Fruit fly (Drosophila melanogaster) whole organism, embryonic: ENCODE results near the gene nmdyn-D7.

Experiments
- ATbp ChIP-seq: fragments of 200-800 bp; sonication (Bioruptor generic); optimal IDR thresholded peaks from 2 replicates; lab custom pipeline; 2017; ENCODE audit warnings: missing biosample characterization, mild to moderate bottlenecking, missing genetic modification characterization, missing genetic modification reagents
- Abd-B ChIP-seq: fragments of 200-800 bp; sonication (Bioruptor generic); optimal IDR thresholded peaks from 2 replicates; lab custom pipeline; 2018; ENCODE audit warnings: missing biosample characterization, mild to moderate bottlenecking, missing genetic modification characterization, moderate library complexity
- Bdp1 ChIP-seq: fragments of 200-800 bp; sonication (Bioruptor generic); optimal IDR thresholded peaks from 3 replicates; lab custom pipeline; 2016; ENCODE audit warnings: missing biosample characterization, missing genetic modification characterization
- Bteb2 ChIP-seq: fragments of 200-800 bp; sonication (Bioruptor generic); optimal IDR thresholded peaks from 2 replicates; lab custom pipeline; 2016; ENCODE audit warnings: missing biosample characterization, missing genetic modification characterization
- C15 ChIP-seq: fragments of 200-800 bp; sonication (Bioruptor generic); IDR thresholded peaks from 3 replicates; pipeline ENCODE4 v1.3.6; 2022; ENCODE audit warnings: missing biosample characterization, missing genetic modification characterization
- CG10209 ChIP-seq: fragments of 200-800 bp; sonication (Bioruptor generic); optimal IDR thresholded peaks from 3 replicates; lab custom pipeline; 2017; ENCODE audit warnings: missing biosample characterization, mild to moderate bottlenecking, missing genetic modification characterization, missing genetic modification reagents
- CG11093 ChIP-seq: fragments of 200-800 bp; sonication (Bioruptor generic); IDR thresholded peaks from 3 replicates; pipeline ENCODE4 v1.3.6; 2022; ENCODE audit warnings: missing biosample characterization, missing genetic modification characterization
- CG11456 ChIP-seq: fragments of 200-800 bp; sonication (Bioruptor generic); IDR thresholded peaks from 3 replicates; pipeline ENCODE4 v1.3.6; 2022; ENCODE audit warnings: missing biosample characterization, missing genetic modification characterization
- CG12155 ChIP-seq: fragments of 200-800 bp; sonication (Bioruptor generic); optimal IDR thresholded peaks from 3 replicates; lab custom pipeline; 2016; ENCODE audit warnings: missing biosample characterization, missing genetic modification characterization
- CG12942 ChIP-seq: fragments of 200-800 bp; sonication (Bioruptor generic); optimal IDR thresholded peaks from 3 replicates; lab custom pipeline; 2016; ENCODE audit warnings: missing biosample characterization, missing genetic modification characterization
- CG17568 ChIP-seq: fragments of 200-800 bp; sonication (Bioruptor generic); optimal IDR thresholded peaks from 2 replicates; lab custom pipeline; 2018; ENCODE audit warnings: missing biosample characterization, mild to moderate bottlenecking, missing genetic modification characterization, moderate library complexity
- CG17912 ChIP-seq: fragments of 200-800 bp; sonication (Bioruptor generic); optimal IDR thresholded peaks from 2 replicates; lab custom pipeline; 2018; ENCODE audit warnings: missing biosample characterization, mild to moderate bottlenecking, missing genetic modification characterization
- CG18262 ChIP-seq: fragments of 200-800 bp; optimal IDR thresholded peaks from 3 replicates; lab custom pipeline; 2019; ENCODE audit warnings: missing biosample characterization, mild to moderate bottlenecking, missing genetic modification characterization, moderate library complexity
- CG30431 ChIP-seq: fragments of 200-800 bp; sonication (Bioruptor generic); optimal IDR thresholded peaks from 2 replicates; lab custom pipeline; 2017; ENCODE audit warnings: missing biosample characterization, missing genetic modification characterization
- CG3163 ChIP-seq: fragments of 200-800 bp; sonication (Bioruptor generic); optimal IDR thresholded peaks from 3 replicates; lab custom pipeline; 2016; ENCODE audit warnings: missing biosample characterization, missing genetic modification characterization
- CG3281 ChIP-seq: fragments of 200-800 bp; sonication (Bioruptor generic); optimal IDR thresholded peaks from 3 replicates; lab custom pipeline; 2017; ENCODE audit warnings: missing biosample characterization, mild to moderate bottlenecking, missing genetic modification characterization
- CG4617 ChIP-seq: fragments of 200-800 bp; sonication (Bioruptor generic); optimal IDR thresholded peaks from 3 replicates; lab custom pipeline; 2016; ENCODE audit warnings: missing biosample characterization, missing genetic modification characterization, borderline replicate concordance
- CG6654 ChIP-seq: fragments of 200-800 bp; sonication (Bioruptor generic); optimal IDR thresholded peaks from 2 replicates; lab custom pipeline; 2017; ENCODE audit warnings: missing biosample characterization, mild to moderate bottlenecking, missing genetic modification characterization
- CG7745 ChIP-seq: fragments of 200-800 bp; sonication (Bioruptor generic); optimal IDR thresholded peaks from 2 replicates; lab custom pipeline; 2018; ENCODE audit warnings: missing biosample characterization, mild to moderate bottlenecking, missing genetic modification characterization, moderate library complexity
- CG7963 ChIP-seq: fragments of 200-800 bp; sonication (Bioruptor generic); IDR thresholded peaks from 3 replicates; pipeline ENCODE4 v1.3.6; 2022; ENCODE audit warnings: missing biosample characterization, missing genetic modification characterization; ENCODE audit not compliant: partially characterized antibody
- CG9437 ChIP-seq: fragments of 200-800 bp; sonication (Bioruptor generic); optimal IDR thresholded peaks from 2 replicates; lab custom pipeline; 2018; ENCODE audit warnings: missing biosample characterization, mild to moderate bottlenecking, missing genetic modification characterization
- CG9797 ChIP-seq: fragments of 200-800 bp; sonication (Bioruptor generic); optimal IDR thresholded peaks from 3 replicates; lab custom pipeline; 2018; ENCODE audit warnings: missing biosample characterization, mild to moderate bottlenecking, missing genetic modification characterization
- CHES-1-like ChIP-seq: fragments of 200-800 bp; sonication (Bioruptor generic); optimal IDR thresholded peaks from 2 replicates; lab custom pipeline; 2016; ENCODE audit warnings: missing biosample characterization, missing genetic modification characterization
- Camta ChIP-seq: fragments of 200-800 bp; sonication (Bioruptor generic); optimal IDR thresholded peaks from 2 replicates; lab custom pipeline; 2016; ENCODE audit warnings: missing biosample characterization, missing genetic modification characterization
- D19B ChIP-seq: fragments of 200-800 bp; sonication (Bioruptor generic); optimal IDR thresholded peaks from 2 replicates; lab custom pipeline; 2017; ENCODE audit warnings: missing biosample characterization, mild to moderate bottlenecking, missing genetic modification characterization
- Dfd ChIP-seq, 2 experiments: fragments of >200 bp; optimal IDR thresholded peaks; 2 replicates each; lab custom pipeline; 2017; ENCODE audit warnings: missing biosample characterization in 2 of 2, missing genetic modification characterization in 2 of 2
- Elba2 ChIP-seq: fragments of 200-800 bp; sonication (Bioruptor generic); optimal IDR thresholded peaks from 3 replicates; lab custom pipeline; 2016; ENCODE audit warnings: missing biosample characterization, missing genetic modification characterization
- HHEX ChIP-seq: fragments of 200-800 bp; sonication (Bioruptor generic); optimal IDR thresholded peaks from 3 replicates; lab custom pipeline; 2017; ENCODE audit warnings: missing biosample characterization, mild to moderate bottlenecking, missing genetic modification characterization, missing genetic modification reagents
- Hmr ChIP-seq: fragments of 200-800 bp; sonication (Bioruptor generic); optimal IDR thresholded peaks from 3 replicates; lab custom pipeline; 2017; ENCODE audit warnings: mild to moderate bottlenecking, missing biosample characterization, missing genetic modification reagents, missing genetic modification characterization
- Hr51 ChIP-seq, 2 experiments: fragments of 200-800 bp; sonication (Bioruptor generic); optimal IDR thresholded peaks; 2 replicates in 1 of 2; 3 replicates in 1 of 2; lab custom pipeline; 2016 to 2018; ENCODE audit warnings: missing biosample characterization in 2 of 2, missing genetic modification characterization in 2 of 2, mild to moderate bottlenecking in 1 of 2, moderate library complexity in 1 of 2
- Rfx ChIP-seq: fragments of 200-800 bp; sonication (Bioruptor generic); IDR thresholded peaks from 2 replicates; pipeline ENCODE4 v1.3.6; 2022; ENCODE audit warnings: missing biosample characterization, missing genetic modification characterization
- Six4 ChIP-seq: fragments of 200-800 bp; sonication (Bioruptor generic); optimal IDR thresholded peaks from 2 replicates; lab custom pipeline; 2016; ENCODE audit warnings: missing biosample characterization, missing genetic modification characterization
- abd-A ChIP-seq: fragments of 200-800 bp; sonication (Bioruptor generic); optimal IDR thresholded peaks from 3 replicates; lab custom pipeline; 2019; ENCODE audit warnings: missing biosample characterization, mild to moderate bottlenecking, missing genetic modification characterization, moderate library complexity
- ap ChIP-seq: fragments of 200-800 bp; sonication (Bioruptor generic); IDR thresholded peaks from 2 replicates; pipeline ENCODE4 v1.3.6; 2022; ENCODE audit warnings: missing biosample characterization, missing genetic modification characterization
- bcd ChIP-seq: fragments of 200-800 bp; sonication (Bioruptor generic); optimal IDR thresholded peaks from 2 replicates; lab custom pipeline; 2017; ENCODE audit warnings: missing biosample characterization, mild to moderate bottlenecking, missing genetic modification characterization
- chif ChIP-seq, 2 experiments: fragments of 200-800 bp; sonication (Bioruptor generic); optimal IDR thresholded peaks; 3 replicates each; lab custom pipeline; 2016; ENCODE audit warnings: missing biosample characterization in 2 of 2, missing genetic modification characterization in 2 of 2
- dmrt11E ChIP-seq: fragments of 200-800 bp; sonication (Bioruptor generic); optimal IDR thresholded peaks from 3 replicates; lab custom pipeline; 2018; ENCODE audit warnings: missing biosample characterization, mild to moderate bottlenecking, missing genetic modification characterization, moderate library complexity
- esg ChIP-seq: fragments of 200-800 bp; sonication (Bioruptor generic); conservative IDR thresholded peaks from 2 replicates; pipeline ENCODE4 v1.3.6; 2022; ENCODE audit warnings: missing biosample characterization, missing genetic modification characterization
- fru ChIP-seq: fragments of >200 bp; optimal IDR thresholded peaks from 2 replicates; lab custom pipeline; 2017
- her ChIP-seq: fragments of 200-800 bp; sonication (Bioruptor generic); optimal IDR thresholded peaks from 2 replicates; lab custom pipeline; 2016; ENCODE audit warnings: missing biosample characterization, missing genetic modification characterization
- hth ChIP-seq: fragments of >200 bp; optimal IDR thresholded peaks from 2 replicates; lab custom pipeline; 2017; ENCODE audit warnings: inconsistent platforms
- insv ChIP-seq, 2 experiments: fragments of 200-800 bp; sonication (Bioruptor generic); optimal IDR thresholded peaks; 3 replicates each; lab custom pipeline; 2016 to 2018; ENCODE audit warnings: missing biosample characterization in 2 of 2, missing genetic modification characterization in 2 of 2
- ken ChIP-seq: fragments of 200-800 bp; sonication (Bioruptor generic); IDR thresholded peaks from 3 replicates; pipeline ENCODE4 v1.3.6; 2022; ENCODE audit warnings: missing biosample characterization, missing genetic modification characterization
- nmo ChIP-seq: fragments of 200-800 bp; sonication (Bioruptor generic); optimal IDR thresholded peaks from 2 replicates; lab custom pipeline; 2018; ENCODE audit warnings: missing biosample characterization, mild to moderate bottlenecking, missing genetic modification characterization, moderate library complexity
- phol ChIP-seq: fragments of 200-800 bp; sonication (Bioruptor generic); optimal IDR thresholded peaks from 3 replicates; lab custom pipeline; 2018; ENCODE audit warnings: missing biosample characterization, mild to moderate bottlenecking, missing genetic modification characterization, moderate library complexity
- repo ChIP-seq: fragments of 200-800 bp; sonication (Bioruptor generic); optimal IDR thresholded peaks from 2 replicates; lab custom pipeline; 2016; ENCODE audit warnings: missing biosample characterization, missing genetic modification characterization
- sim ChIP-seq: fragments of 200-800 bp; sonication (Bioruptor generic); IDR thresholded peaks from 2 replicates; pipeline ENCODE4 v1.3.6; 2022; ENCODE audit warnings: missing biosample characterization, missing genetic modification characterization
- slou ChIP-seq: fragments of 200-800 bp; sonication (Bioruptor generic); optimal IDR thresholded peaks from 3 replicates; lab custom pipeline; 2016; ENCODE audit warnings: missing biosample characterization, missing genetic modification characterization
- sob ChIP-seq: fragments of 200-800 bp; sonication (Bioruptor generic); IDR thresholded peaks from 2 replicates; pipeline ENCODE4 v1.3.6; 2022; ENCODE audit warnings: missing biosample characterization, missing genetic modification characterization
- unpg ChIP-seq: fragments of 200-800 bp; sonication (Bioruptor generic); optimal IDR thresholded peaks from 3 replicates; lab custom pipeline; 2018; ENCODE audit warnings: missing biosample characterization, mild to moderate bottlenecking, missing genetic modification characterization, moderate library complexity

nmdyn-D7 gene

dm6 chr3R:9705008-9705628, 25.4 kb downstream of the nmdyn-D7 start, which contains the start of gene Unc-115a (continued):
- no peak for TF ChIP-seq CG30431 (GFP tag; lab: Kevin White, UChicago)
- TF ChIP-seq her (GFP tag; lab: Kevin White, UChicago), result peak; percentile 60
- TF ChIP-seq bcd (GFP tag; lab: Kevin White, UChicago), result peak; percentile 29
- TF ChIP-seq unpg (GFP tag; lab: Kevin White, UChicago), result no peak
- peak; percentile 17 for TF ChIP-seq dmrt11E
- peak; percentile 61 for TF ChIP-seq repo (GFP tag; lab: Kevin White, UChicago)
- no peak for TF ChIP-seq ap (GFP tag; lab: Robert Waterston, UW)
- no peak for TF ChIP-seq sim (GFP tag; lab: Robert Waterston, UW)
- TF ChIP-seq Dfd (GFP tag; optimal IDR thresholded peaks at IDR 0.05; lab: Kevin White, UChicago), result no peak
- peak; percentile 58 for TF ChIP-seq CG3163
- no peak for TF ChIP-seq HHEX (GFP tag; lab: Kevin White, UChicago)
- TF ChIP-seq Hmr, result peak; percentile 83
- TF ChIP-seq Six4 (GFP tag; lab: Kevin White, UChicago), result peak; percentile 23
- TF ChIP-seq CG6654 (GFP tag; lab: Kevin White, UChicago), result no peak
- TF ChIP-seq CG12155, result peak; percentile 35
- TF ChIP-seq CG11456 (GFP tag; lab: Robert Waterston, UW), result no peak
- TF ChIP-seq CG11093, result 0 out of 3 replicates have a peak, but pooled peaks have one; percentile 12
- peak; percentile 63 for TF ChIP-seq nmo
- TF ChIP-seq Abd-B (GFP tag; lab: Kevin White, UChicago), result no peak
- TF ChIP-seq Elba2 (GFP tag; lab: Kevin White, UChicago), result peak; percentile 20
- peak; percentile 54 for TF ChIP-seq CG17912 (GFP tag; lab: Kevin White, UChicago)
- peak in 1 of 2 experiments; percentile 20 for TF ChIP-seq chif (GFP tag; optimal IDR thresholded peaks at IDR 0.05; lab: Kevin White, UChicago)
- TF ChIP-seq sob (GFP tag; lab: Robert Waterston, UW), result no peak
- TF ChIP-seq slou (GFP tag; lab: Kevin White, UChicago), result peak; percentile 3
- TF ChIP-seq phol, result peak; percentile 59
- peak in 1 of 2 experiments; percentile 87 for TF ChIP-seq insv (GFP tag; optimal IDR thresholded peaks at IDR 0.05; lab: Kevin White, UChicago)
- peak; percentile 34 for TF ChIP-seq Camta (GFP tag; lab: Kevin White, UChicago)
- no peak for TF ChIP-seq D19B
- TF ChIP-seq CG7745 (tag; lab: Kevin White, UChicago), result no peak
- no peak for TF ChIP-seq C15 (GFP tag; lab: Robert Waterston, UW)
- no peak for TF ChIP-seq CG17568 (GFP tag; lab: Kevin White, UChicago)
- TF ChIP-seq CHES-1-like (GFP tag; lab: Kevin White, UChicago), result peak; percentile 71
- TF ChIP-seq CG4617 (GFP tag; lab: Kevin White, UChicago), result peak; percentile 34
- no peak for TF ChIP-seq CG3281 (GFP tag; lab: Kevin White, UChicago)
- TF ChIP-seq esg (GFP tag; lab: Robert Waterston, UW), result no peak
- peak; percentile 48 for TF ChIP-seq Bteb2
- TF ChIP-seq Bdp1 (GFP tag; lab: Kevin White, UChicago), result peak; percentile 40
- TF ChIP-seq abd-A, result no peak
- TF ChIP-seq CG9437 (GFP tag; lab: Kevin White, UChicago), result no peak
- TF ChIP-seq ken (GFP tag; lab: Robert Waterston, UW), result no peak
- TF ChIP-seq CG12942 (GFP tag; lab: Kevin White, UChicago), result no peak
- TF ChIP-seq CG7963 (GFP tag; lab: Robert Waterston, UW), result no peak
- TF ChIP-seq Hr51 (GFP tag; optimal IDR thresholded peaks at IDR 0.05; lab: Kevin White, UChicago), result peak in 1 of 2 experiments; percentile 6
- no peak for TF ChIP-seq Rfx (GFP tag; lab: Robert Waterston, UW)
- TF ChIP-seq CG10209, result peak; percentile 4
- TF ChIP-seq CG9797 (GFP tag; lab: Kevin White, UChicago), result peak; percentile 84
- no peak for TF ChIP-seq fru (lab: Kevin White, UChicago)
- TF ChIP-seq hth (lab: Kevin White, UChicago), result no peak
- TF ChIP-seq CG18262 (tag; lab: Kevin White, UChicago), result peak; percentile 34
- no peak for TF ChIP-seq ATbp (GFP tag; lab: Kevin White, UChicago)
